Fruit fly (Drosophila melanogaster) whole organism, embryonic: ENCODE measurements around the gene CG16790.
A peak's percentile ranks its signal among the peaks of the same experiment; 100 is the strongest.

Experiments used
- Aef1 ChIP-seq: fragments of 200-800 bp; sonication (Bioruptor generic); IDR thresholded peaks from 3 replicates; pipeline ENCODE4 v1.3.6; 2022; ENCODE audit warnings: missing biosample characterization, missing genetic modification characterization
- Atf6 ChIP-seq: fragments of 200-800 bp; sonication (Bioruptor generic); IDR thresholded peaks from 2 replicates; pipeline ENCODE4 v1.3.6; 2022; ENCODE audit warnings: missing biosample characterization, missing genetic modification characterization
- B-H2 ChIP-seq: fragments of 200-800 bp; sonication (Bioruptor generic); optimal IDR thresholded peaks from 2 replicates; lab custom pipeline; 2018; ENCODE audit warnings: missing biosample characterization, mild to moderate bottlenecking, missing genetic modification characterization
- BEAF-32 ChIP-seq: fragments of 200-800 bp; sonication (Bioruptor generic); optimal IDR thresholded peaks from 3 replicates; lab custom pipeline; 2017; ENCODE audit warnings: missing biosample characterization, missing genetic modification characterization, mild to moderate bottlenecking, moderate library complexity, missing genetic modification reagents
- Bgb ChIP-seq: fragments of 200-800 bp; sonication (Bioruptor generic); IDR thresholded peaks from 2 replicates; pipeline ENCODE4 v1.3.6; 2022; ENCODE audit warnings: missing biosample characterization, missing genetic modification characterization; ENCODE audit not compliant: partially characterized antibody
- CG12219 ChIP-seq: fragments of 200-800 bp; sonication (Bioruptor generic); optimal IDR thresholded peaks from 3 replicates; lab custom pipeline; 2018; ENCODE audit warnings: missing biosample characterization, mild to moderate bottlenecking, missing genetic modification characterization
- CG1233 ChIP-seq: fragments of 200-800 bp; sonication (Bioruptor generic); optimal IDR thresholded peaks from 4 replicates; lab custom pipeline; 2018; ENCODE audit warnings: missing biosample characterization, mild to moderate bottlenecking, missing genetic modification characterization
- CG15011 ChIP-seq: fragments of 200-800 bp; sonication (Bioruptor generic); optimal IDR thresholded peaks from 3 replicates; lab custom pipeline; 2018; ENCODE audit warnings: missing biosample characterization, mild to moderate bottlenecking, missing genetic modification characterization
- CG15601 ChIP-seq: fragments of 200-800 bp; sonication (Bioruptor generic); optimal IDR thresholded peaks from 3 replicates; lab custom pipeline; 2019; ENCODE audit warnings: missing biosample characterization, mild to moderate bottlenecking, missing genetic modification characterization, moderate library complexity
- CG1603 ChIP-seq: fragments of 200-800 bp; sonication (Bioruptor generic); optimal IDR thresholded peaks from 2 replicates; lab custom pipeline; 2019; ENCODE audit warnings: missing biosample characterization, mild to moderate bottlenecking, missing genetic modification characterization, moderate library complexity
- CG18599 ChIP-seq: fragments of 200-800 bp; sonication (Bioruptor generic); optimal IDR thresholded peaks from 3 replicates; lab custom pipeline; 2017; ENCODE audit warnings: missing biosample characterization, missing genetic modification characterization, mild to moderate bottlenecking, moderate library complexity, missing genetic modification reagents
- CG31224 ChIP-seq: fragments of 200-800 bp; sonication (Bioruptor generic); IDR thresholded peaks from 2 replicates; pipeline ENCODE4 v1.3.6; 2022; ENCODE audit warnings: missing biosample characterization, missing genetic modification characterization
- CG3163 ChIP-seq: fragments of 200-800 bp; sonication (Bioruptor generic); optimal IDR thresholded peaks from 3 replicates; lab custom pipeline; 2016; ENCODE audit warnings: missing biosample characterization, missing genetic modification characterization
- CG5245 ChIP-seq: fragments of 200-800 bp; sonication (Bioruptor generic); optimal IDR thresholded peaks from 3 replicates; lab custom pipeline; 2016; ENCODE audit warnings: missing biosample characterization, missing genetic modification characterization
- CG6272 ChIP-seq: fragments of 200-800 bp; sonication (Bioruptor generic); IDR thresholded peaks from 2 replicates; pipeline ENCODE4 v1.3.6; 2022; ENCODE audit warnings: missing biosample characterization, missing genetic modification characterization
- CG9797 ChIP-seq: fragments of 200-800 bp; sonication (Bioruptor generic); optimal IDR thresholded peaks from 3 replicates; lab custom pipeline; 2018; ENCODE audit warnings: missing biosample characterization, mild to moderate bottlenecking, missing genetic modification characterization
- CG9932 ChIP-seq: fragments of 200-800 bp; sonication (Bioruptor generic); IDR thresholded peaks from 2 replicates; pipeline ENCODE4 v1.3.6; 2022; ENCODE audit warnings: missing biosample characterization, missing genetic modification characterization
- Camta ChIP-seq: fragments of 200-800 bp; sonication (Bioruptor generic); optimal IDR thresholded peaks from 2 replicates; lab custom pipeline; 2016; ENCODE audit warnings: missing biosample characterization, missing genetic modification characterization
- D19B ChIP-seq: fragments of 200-800 bp; sonication (Bioruptor generic); optimal IDR thresholded peaks from 2 replicates; lab custom pipeline; 2017; ENCODE audit warnings: missing biosample characterization, mild to moderate bottlenecking, missing genetic modification characterization
- Elba2 ChIP-seq: fragments of 200-800 bp; sonication (Bioruptor generic); optimal IDR thresholded peaks from 3 replicates; lab custom pipeline; 2016; ENCODE audit warnings: missing biosample characterization, missing genetic modification characterization
- Gsc ChIP-seq: fragments of 200-800 bp; sonication (Bioruptor generic); IDR thresholded peaks from 2 replicates; pipeline ENCODE4 v1.3.6; 2022; ENCODE audit warnings: missing biosample characterization, missing genetic modification characterization
- Lim3 ChIP-seq: fragments of 200-800 bp; sonication (Bioruptor generic); IDR thresholded peaks from 2 replicates; pipeline ENCODE4 v1.3.6; 2022; ENCODE audit warnings: missing biosample characterization, missing genetic modification characterization
- Med ChIP-seq: fragments of 200-800 bp; sonication (Bioruptor generic); peaks from one replicate; lab custom pipeline; 2016; ENCODE audit warnings: missing biosample characterization, missing genetic modification characterization, mild to moderate bottlenecking, inconsistent platforms, moderate library complexity
- Nf-YB ChIP-seq: fragments of 200-800 bp; sonication (Bioruptor generic); optimal IDR thresholded peaks from 3 replicates; lab custom pipeline; 2019; ENCODE audit warnings: missing biosample characterization, mild to moderate bottlenecking, missing genetic modification characterization, moderate library complexity
- Oli ChIP-seq: fragments of 200-800 bp; sonication (Bioruptor generic); optimal IDR thresholded peaks from 2 replicates; lab custom pipeline; 2018; ENCODE audit warnings: missing biosample characterization, mild to moderate bottlenecking, missing genetic modification characterization, moderate library complexity
- Pdp1 ChIP-seq, 2 experiments: fragments of 200-800 bp; sonication (Bioruptor generic); optimal IDR thresholded peaks; 3 replicates each; lab custom pipeline; 2016; ENCODE audit warnings: missing biosample characterization in 2 of 2, missing genetic modification characterization in 2 of 2, mild to moderate bottlenecking in 1 of 2, moderate library complexity in 1 of 2
- Ptx1 ChIP-seq: fragments of 200-800 bp; sonication (Bioruptor generic); IDR thresholded peaks from 2 replicates; pipeline ENCODE4 v1.3.6; 2022; ENCODE audit warnings: missing biosample characterization, missing genetic modification characterization
- aop ChIP-seq: fragments of 200-800 bp; sonication (Bioruptor generic); IDR thresholded peaks from 2 replicates; pipeline ENCODE4 v1.3.6; 2022; ENCODE audit warnings: missing biosample characterization, missing genetic modification characterization
- ash1 ChIP-seq: fragments of 200-800 bp; sonication (Bioruptor generic); optimal IDR thresholded peaks from 2 replicates; lab custom pipeline; 2018; ENCODE audit warnings: missing biosample characterization, mild to moderate bottlenecking, missing genetic modification characterization
- chinmo ChIP-seq: fragments of 200-800 bp; sonication (Bioruptor generic); IDR thresholded peaks from 4 replicates; pipeline ENCODE4 v1.3.6; 2022; ENCODE audit warnings: missing biosample characterization, missing genetic modification characterization; ENCODE audit not compliant: partially characterized antibody
- chm ChIP-seq: fragments of 200-800 bp; sonication (Bioruptor generic); IDR thresholded peaks from 2 replicates; pipeline ENCODE4 v1.3.6; 2022; ENCODE audit warnings: missing biosample characterization, missing genetic modification characterization
- dan ChIP-seq: fragments of 200-800 bp; sonication (Bioruptor generic); IDR thresholded peaks from 2 replicates; pipeline ENCODE4 v1.3.6; 2022; ENCODE audit warnings: missing biosample characterization, missing genetic modification characterization
- dati ChIP-seq: fragments of 200-800 bp; sonication (Bioruptor generic); IDR thresholded peaks from 2 replicates; pipeline ENCODE4 v1.3.6; 2022; ENCODE audit warnings: missing biosample characterization, missing genetic modification characterization
- dysf ChIP-seq: fragments of 200-800 bp; sonication (Bioruptor generic); IDR thresholded peaks from 3 replicates; pipeline ENCODE4 v1.3.6; 2022; ENCODE audit warnings: missing biosample characterization, missing genetic modification characterization
- ems ChIP-seq: fragments of 200-800 bp; sonication (Bioruptor generic); optimal IDR thresholded peaks from 3 replicates; lab custom pipeline; 2016; ENCODE audit warnings: missing biosample characterization, missing genetic modification characterization
- exex ChIP-seq: fragments of 200-800 bp; sonication (Bioruptor generic); optimal IDR thresholded peaks from 4 replicates; lab custom pipeline; 2018; ENCODE audit warnings: missing biosample characterization, mild to moderate bottlenecking, missing genetic modification characterization, moderate library complexity
- fd64A ChIP-seq: fragments of 200-800 bp; sonication (Bioruptor generic); optimal IDR thresholded peaks from 3 replicates; lab custom pipeline; 2018; ENCODE audit warnings: missing biosample characterization, mild to moderate bottlenecking, missing genetic modification characterization
- gcm ChIP-seq: fragments of 200-800 bp; sonication (Bioruptor generic); optimal IDR thresholded peaks from 2 replicates; lab custom pipeline; 2019; ENCODE audit warnings: missing biosample characterization, mild to moderate bottlenecking, missing genetic modification characterization, moderate library complexity
- gem ChIP-seq: fragments of 200-800 bp; sonication (Bioruptor generic); optimal IDR thresholded peaks from 2 replicates; lab custom pipeline; 2019; ENCODE audit warnings: missing biosample characterization, mild to moderate bottlenecking, missing genetic modification characterization, moderate library complexity
- ham ChIP-seq: fragments of 200-800 bp; sonication (Bioruptor generic); IDR thresholded peaks from 2 replicates; pipeline ENCODE4 v1.3.6; 2022; ENCODE audit warnings: missing biosample characterization, missing genetic modification characterization
- hkb ChIP-seq, 2 experiments: fragments of 200-800 bp in 1 of 2; fragments of >200 bp in 1 of 2; sonication (Bioruptor generic) in 1 of 2; IDR thresholded peaks in 1 of 2; optimal IDR thresholded peaks in 1 of 2; 2 replicates each; pipeline versions ENCODE4 v1.3.6 to Lab custom; 2017 to 2022; ENCODE audit warnings: missing biosample characterization in 1 of 2, missing genetic modification characterization in 1 of 2
- kah ChIP-seq: fragments of 200-800 bp; sonication (Bioruptor generic); optimal IDR thresholded peaks from 2 replicates; lab custom pipeline; 2018; ENCODE audit warnings: missing biosample characterization, mild to moderate bottlenecking, missing genetic modification characterization
- kni ChIP-seq: fragments of 200-800 bp; sonication (Bioruptor generic); optimal IDR thresholded peaks from 3 replicates; lab custom pipeline; 2017; ENCODE audit warnings: mild to moderate bottlenecking, missing biosample characterization, missing genetic modification reagents, missing genetic modification characterization
- mirr ChIP-seq: fragments of 200-800 bp; sonication (Bioruptor generic); optimal IDR thresholded peaks from 3 replicates; lab custom pipeline; 2018; ENCODE audit warnings: missing biosample characterization, mild to moderate bottlenecking, missing genetic modification characterization
- run ChIP-seq: fragments of 200-800 bp; sonication (Bioruptor generic); optimal IDR thresholded peaks from 3 replicates; lab custom pipeline; 2018; ENCODE audit warnings: missing biosample characterization, mild to moderate bottlenecking, missing genetic modification characterization
- sens ChIP-seq: fragments of 200-800 bp; sonication (Bioruptor generic); peaks from one replicate; lab custom pipeline; 2016; ENCODE audit warnings: missing biosample characterization, missing genetic modification characterization
- sr ChIP-seq: fragments of 200-800 bp; sonication (Bioruptor generic); IDR thresholded peaks from 3 replicates; pipeline ENCODE4 v1.3.6; 2022; ENCODE audit warnings: missing biosample characterization, missing genetic modification characterization
- toy ChIP-seq: fragments of 200-800 bp; sonication (Bioruptor generic); IDR thresholded peaks from 2 replicates; pipeline ENCODE4 v1.3.6; 2022; ENCODE audit warnings: missing biosample characterization, missing genetic modification characterization
- twi ChIP-seq: fragments of 200-800 bp; optimal IDR thresholded peaks from 2 replicates; lab custom pipeline; 2019; ENCODE audit warnings: missing biosample characterization, mild to moderate bottlenecking, missing genetic modification characterization, moderate library complexity

CG16790 gene

DNA sequence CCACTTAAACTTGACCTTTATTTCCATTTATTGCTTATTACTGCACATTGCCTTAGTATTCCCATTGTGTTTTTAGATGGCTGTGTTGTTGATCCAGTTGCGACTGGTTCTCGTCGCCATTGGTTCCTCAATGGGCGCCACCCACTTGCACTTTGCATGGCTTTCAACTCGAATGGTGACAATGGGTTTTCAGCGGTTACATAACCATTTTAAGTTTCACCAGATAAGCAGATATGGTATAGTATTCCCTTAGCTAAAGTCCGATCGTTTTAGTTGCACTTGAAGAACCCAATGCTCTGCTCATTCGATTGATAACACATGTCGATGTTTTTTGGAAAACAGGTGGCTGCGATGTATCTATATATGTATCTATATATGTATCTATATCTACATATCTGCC, 31.9 kb upstream of the CG16790 start:
- peak; percentile 18 for TF ChIP-seq gem (tag; lab: Kevin White, UChicago)
- no peak for TF ChIP-seq Bgb (GFP tag; lab: Robert Waterston, UW)
- TF ChIP-seq chm: 0 out of 2 replicates have a peak, but pooled peaks have one; percentile 17
- 0 out of 4 replicates have a peak, but pooled peaks have one; percentile 62 for TF ChIP-seq chinmo (GFP tag; lab: Robert Waterston, UW)
- no peak for TF ChIP-seq run
- TF ChIP-seq mirr (GFP tag; lab: Kevin White, UChicago): no peak
- no peak for TF ChIP-seq ash1 (GFP tag; lab: Kevin White, UChicago)
- TF ChIP-seq Pdp1 (GFP tag; optimal IDR thresholded peaks at IDR 0.05; lab: Kevin White, UChicago): peak in 1 of 2 experiments; percentile 90
- TF ChIP-seq dan (GFP tag; lab: Robert Waterston, UW): no peak
- no peak for TF ChIP-seq ham (GFP tag; lab: Robert Waterston, UW)
- TF ChIP-seq CG9797: no peak
- TF ChIP-seq kah: peak; percentile 77
- peak; percentile 29 for TF ChIP-seq Med
- no peak for TF ChIP-seq BEAF-32 (GFP tag; lab: Kevin White, UChicago)
- TF ChIP-seq toy (GFP tag; lab: Robert Waterston, UW): no peak
- no peak for TF ChIP-seq CG3163 (GFP tag; lab: Kevin White, UChicago)
- TF ChIP-seq, all 482 proteins: peak for 6

DNA sequence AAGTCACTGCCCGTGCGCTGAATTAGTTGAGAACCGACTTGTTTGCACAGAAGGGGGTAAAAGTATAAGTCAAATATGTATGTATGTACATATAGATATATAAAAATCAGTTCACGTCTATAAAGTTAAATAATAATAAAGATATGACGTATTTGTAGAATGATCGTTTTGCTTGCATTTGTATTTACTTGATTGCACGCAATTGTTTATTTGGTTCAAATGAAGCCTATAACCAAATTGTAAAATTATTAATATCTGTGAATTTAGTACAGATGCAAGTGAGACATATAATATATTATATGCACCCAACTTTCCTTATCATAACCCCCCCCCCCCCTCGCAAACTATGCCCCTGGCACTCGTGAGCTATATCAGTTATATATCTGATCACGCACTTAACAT, 30.5 kb upstream of the CG16790 start:
- TF ChIP-seq Aef1 (GFP tag; lab: Robert Waterston, UW): peak; percentile 26; the same call in 1 of the 3 replicates
- peak; percentile 42 for TF ChIP-seq exex (tag; lab: Kevin White, UChicago)
- no peak for TF ChIP-seq kni (GFP tag; lab: Kevin White, UChicago)
- TF ChIP-seq kah: no peak
- peak; percentile 66 for TF ChIP-seq CG9932
- no peak for TF ChIP-seq aop (GFP tag; lab: Robert Waterston, UW)
- peak; percentile 13 for TF ChIP-seq Nf-YB (GFP tag; lab: Kevin White, UChicago)
- TF ChIP-seq B-H2 (GFP tag; lab: Kevin White, UChicago): no peak
- no peak for TF ChIP-seq Elba2 (GFP tag; lab: Kevin White, UChicago)
- TF ChIP-seq CG1233 (GFP tag; lab: Kevin White, UChicago): peak; percentile 53
- 0 out of 2 replicates have a peak, but pooled peaks have one; percentile 43 for TF ChIP-seq CG31224
- peak; percentile 6 for TF ChIP-seq CG5245 (GFP tag; lab: Kevin White, UChicago)
- TF ChIP-seq hkb (optimal IDR thresholded peaks at IDR 0.05; lab: Kevin White, UChicago): no peak
- TF ChIP-seq hkb (GFP tag; IDR thresholded peaks at IDR 0.05; lab: Robert Waterston, UW): peak; percentile 59
- no peak for TF ChIP-seq run
- peak; percentile 32 for TF ChIP-seq Oli (tag; lab: Kevin White, UChicago)
- TF ChIP-seq ems (GFP tag; lab: Kevin White, UChicago): no peak
- peak; percentile 72 for TF ChIP-seq sens (GFP tag; lab: Kevin White, UChicago)
- TF ChIP-seq Lim3: no peak
- no peak for TF ChIP-seq twi (tag; lab: Kevin White, UChicago)
- no peak for TF ChIP-seq dan (GFP tag; lab: Robert Waterston, UW)
- peak; percentile 40; the same call in 1 of the 2 replicates for TF ChIP-seq Atf6 (GFP tag; lab: Robert Waterston, UW)
- TF ChIP-seq CG6272 (GFP tag; lab: Robert Waterston, UW): no peak
- TF ChIP-seq Camta (GFP tag; lab: Kevin White, UChicago): no peak
- TF ChIP-seq Gsc (GFP tag; lab: Robert Waterston, UW): no peak
- TF ChIP-seq gcm (GFP tag; lab: Kevin White, UChicago): peak; percentile 21
- no peak for TF ChIP-seq dati (GFP tag; lab: Robert Waterston, UW)
- TF ChIP-seq sr (GFP tag; lab: Robert Waterston, UW): no peak
- no peak for TF ChIP-seq CG12219 (GFP tag; lab: Kevin White, UChicago)
- no peak for TF ChIP-seq ash1 (GFP tag; lab: Kevin White, UChicago)
- peak; percentile 29 for TF ChIP-seq CG1603 (tag; lab: Kevin White, UChicago)
- peak; percentile 89 for TF ChIP-seq CG18599
- peak; percentile 13; the same call in 1 of the 2 replicates for TF ChIP-seq Ptx1 (GFP tag; lab: Robert Waterston, UW)
- peak; percentile 41 for TF ChIP-seq D19B (GFP tag; lab: Kevin White, UChicago)
- peak; percentile 72 for TF ChIP-seq CG15011 (GFP tag; lab: Kevin White, UChicago)
- peak; percentile 59 for TF ChIP-seq CG15601 (tag; lab: Kevin White, UChicago)
- no peak for TF ChIP-seq fd64A
- peak; percentile 68; the same call in 2 of the 3 replicates for TF ChIP-seq dysf
